Fruit fly (Drosophila melanogaster) whole organism, embryonic: Measurements from ENCODE around the gene CG31638.

ENCODE experiments used
- Ada2b ChIP-seq: fragments of 200-800 bp; sonication (Bioruptor generic); IDR thresholded peaks from 2 replicates; pipeline ENCODE4 v1.3.6; 2022; ENCODE audit warnings: missing biosample characterization, missing genetic modification characterization
- B-H2 ChIP-seq: fragments of 200-800 bp; sonication (Bioruptor generic); optimal IDR thresholded peaks from 2 replicates; lab custom pipeline; 2018; ENCODE audit warnings: missing biosample characterization, mild to moderate bottlenecking, missing genetic modification characterization
- CG10147 ChIP-seq: fragments of 200-800 bp; sonication (Bioruptor generic); optimal IDR thresholded peaks from 2 replicates; lab custom pipeline; 2019; ENCODE audit warnings: missing biosample characterization, mild to moderate bottlenecking, missing genetic modification characterization, moderate library complexity
- CG1024 ChIP-seq: fragments of 200-800 bp; sonication (Bioruptor generic); IDR thresholded peaks from 2 replicates; pipeline ENCODE4 v1.3.6; 2022; ENCODE audit warnings: missing biosample characterization, missing genetic modification characterization
- CG10274 ChIP-seq: fragments of 200-800 bp; sonication (Bioruptor generic); optimal IDR thresholded peaks from 3 replicates; lab custom pipeline; 2017; ENCODE audit warnings: missing biosample characterization, mild to moderate bottlenecking, missing genetic modification characterization
- CG11398 ChIP-seq: fragments of 200-800 bp; sonication (Bioruptor generic); optimal IDR thresholded peaks from 2 replicates; lab custom pipeline; 2016; ENCODE audit warnings: missing biosample characterization, missing genetic modification characterization
- CG11504 ChIP-seq: fragments of 200-800 bp; sonication (Bioruptor generic); optimal IDR thresholded peaks from 3 replicates; lab custom pipeline; 2019; ENCODE audit warnings: missing biosample characterization, mild to moderate bottlenecking, missing genetic modification characterization, moderate library complexity
- CG11723 ChIP-seq: fragments of 200-800 bp; sonication (Bioruptor generic); optimal IDR thresholded peaks from 2 replicates; lab custom pipeline; 2017; ENCODE audit warnings: missing biosample characterization, mild to moderate bottlenecking, missing genetic modification characterization
- CG12942 ChIP-seq: fragments of 200-800 bp; sonication (Bioruptor generic); optimal IDR thresholded peaks from 3 replicates; lab custom pipeline; 2016; ENCODE audit warnings: missing biosample characterization, missing genetic modification characterization
- CG15011 ChIP-seq: fragments of 200-800 bp; sonication (Bioruptor generic); optimal IDR thresholded peaks from 3 replicates; lab custom pipeline; 2018; ENCODE audit warnings: missing biosample characterization, mild to moderate bottlenecking, missing genetic modification characterization
- CG1529 ChIP-seq: fragments of 200-800 bp; sonication (Bioruptor generic); optimal IDR thresholded peaks from 3 replicates; lab custom pipeline; 2018; ENCODE audit warnings: missing biosample characterization, missing genetic modification characterization
- CG31224 ChIP-seq: fragments of 200-800 bp; sonication (Bioruptor generic); IDR thresholded peaks from 2 replicates; pipeline ENCODE4 v1.3.6; 2022; ENCODE audit warnings: missing biosample characterization, missing genetic modification characterization
- CG33213 ChIP-seq: fragments of 200-800 bp; sonication (Bioruptor generic); optimal IDR thresholded peaks from 3 replicates; lab custom pipeline; 2016; ENCODE audit warnings: missing biosample characterization, missing genetic modification characterization
- CG4854 ChIP-seq: fragments of 200-800 bp; sonication (Bioruptor generic); optimal IDR thresholded peaks from 2 replicates; lab custom pipeline; 2016; ENCODE audit warnings: missing biosample characterization, missing genetic modification characterization, inconsistent platforms
- CG7556 ChIP-seq: fragments of 200-800 bp; sonication (Bioruptor generic); optimal IDR thresholded peaks from 2 replicates; lab custom pipeline; 2017; ENCODE audit warnings: missing biosample characterization, mild to moderate bottlenecking, missing genetic modification characterization
- CG8281 ChIP-seq: fragments of 200-800 bp; sonication (Bioruptor generic); optimal IDR thresholded peaks from 2 replicates; lab custom pipeline; 2018; ENCODE audit warnings: missing biosample characterization, mild to moderate bottlenecking, missing genetic modification characterization, moderate library complexity
- CG8924 ChIP-seq: fragments of 200-800 bp; optimal IDR thresholded peaks from 3 replicates; lab custom pipeline; 2019; ENCODE audit warnings: missing biosample characterization, mild to moderate bottlenecking, missing genetic modification characterization, moderate library complexity
- CG9876 ChIP-seq: fragments of 200-800 bp; sonication (Bioruptor generic); optimal IDR thresholded peaks from 2 replicates; lab custom pipeline; 2016; ENCODE audit warnings: missing biosample characterization, missing genetic modification characterization
- Camta ChIP-seq: fragments of 200-800 bp; sonication (Bioruptor generic); optimal IDR thresholded peaks from 2 replicates; lab custom pipeline; 2016; ENCODE audit warnings: missing biosample characterization, missing genetic modification characterization
- Chrac-16 ChIP-seq: fragments of 200-800 bp; sonication (Bioruptor generic); optimal IDR thresholded peaks from 3 replicates; lab custom pipeline; 2016; ENCODE audit warnings: missing biosample characterization, missing genetic modification characterization
- CoRest ChIP-seq: fragments of 200-800 bp; sonication (Bioruptor generic); optimal IDR thresholded peaks from 3 replicates; lab custom pipeline; 2018; ENCODE audit warnings: missing biosample characterization, mild to moderate bottlenecking, missing genetic modification characterization, moderate library complexity
- D19A ChIP-seq: fragments of 200-800 bp; optimal IDR thresholded peaks from 3 replicates; lab custom pipeline; 2019; ENCODE audit warnings: missing biosample characterization, mild to moderate bottlenecking, missing genetic modification characterization, moderate library complexity
- HLH54F ChIP-seq: fragments of 200-800 bp; sonication (Bioruptor generic); optimal IDR thresholded peaks from 3 replicates; lab custom pipeline; 2016; ENCODE audit warnings: missing biosample characterization, missing genetic modification characterization
- Hmr ChIP-seq: fragments of 200-800 bp; sonication (Bioruptor generic); optimal IDR thresholded peaks from 3 replicates; lab custom pipeline; 2017; ENCODE audit warnings: mild to moderate bottlenecking, missing biosample characterization, missing genetic modification reagents, missing genetic modification characterization
- Hr78 ChIP-seq, 2 experiments: fragments of 200-800 bp in 1 of 2; fragments of >200 bp in 1 of 2; sonication (Bioruptor generic) in 1 of 2; optimal IDR thresholded peaks; 2 replicates each; lab custom pipeline; 2017 to 2019; ENCODE audit warnings: missing biosample characterization in 2 of 2, missing genetic modification characterization in 2 of 2, mild to moderate bottlenecking in 1 of 2, moderate library complexity in 1 of 2
- Lhr ChIP-seq: fragments of 200-800 bp; sonication (Bioruptor generic); optimal IDR thresholded peaks from 3 replicates; lab custom pipeline; 2017; ENCODE audit warnings: mild to moderate bottlenecking, missing biosample characterization, missing genetic modification reagents, missing genetic modification characterization
- Lim3 ChIP-seq: fragments of 200-800 bp; sonication (Bioruptor generic); IDR thresholded peaks from 2 replicates; pipeline ENCODE4 v1.3.6; 2022; ENCODE audit warnings: missing biosample characterization, missing genetic modification characterization
- Opbp ChIP-seq: fragments of 200-800 bp; sonication (Bioruptor generic); IDR thresholded peaks from 3 replicates; pipeline ENCODE4 v1.3.6; 2022; ENCODE audit warnings: missing biosample characterization, missing genetic modification characterization; ENCODE audit not compliant: partially characterized antibody
- Pdp1 ChIP-seq, 2 experiments: fragments of 200-800 bp; sonication (Bioruptor generic); optimal IDR thresholded peaks; 3 replicates each; lab custom pipeline; 2016; ENCODE audit warnings: missing biosample characterization in 2 of 2, missing genetic modification characterization in 2 of 2, mild to moderate bottlenecking in 1 of 2, moderate library complexity in 1 of 2
- ac ChIP-seq: fragments of 200-800 bp; sonication (Bioruptor generic); optimal IDR thresholded peaks from 3 replicates; lab custom pipeline; 2017; ENCODE audit warnings: missing biosample characterization, mild to moderate bottlenecking, missing genetic modification characterization
- bsh ChIP-seq, 2 experiments: fragments of 200-800 bp; sonication (Bioruptor generic); optimal IDR thresholded peaks; 2 replicates each; lab custom pipeline; 2017 to 2018; ENCODE audit warnings: mild to moderate bottlenecking in 2 of 2, missing biosample characterization in 2 of 2, missing genetic modification characterization in 2 of 2, moderate library complexity in 1 of 2
- cwo ChIP-seq: fragments of 200-800 bp; sonication (Bioruptor generic); optimal IDR thresholded peaks from 3 replicates; lab custom pipeline; 2017; ENCODE audit warnings: missing biosample characterization, missing genetic modification characterization, mild to moderate bottlenecking, moderate library complexity, missing genetic modification reagents
- dysf ChIP-seq: fragments of 200-800 bp; sonication (Bioruptor generic); IDR thresholded peaks from 3 replicates; pipeline ENCODE4 v1.3.6; 2022; ENCODE audit warnings: missing biosample characterization, missing genetic modification characterization
- gem ChIP-seq: fragments of 200-800 bp; sonication (Bioruptor generic); optimal IDR thresholded peaks from 2 replicates; lab custom pipeline; 2019; ENCODE audit warnings: missing biosample characterization, mild to moderate bottlenecking, missing genetic modification characterization, moderate library complexity
- grn ChIP-seq: fragments of 200-800 bp; sonication (Bioruptor generic); optimal IDR thresholded peaks from 3 replicates; lab custom pipeline; 2017; ENCODE audit warnings: missing biosample characterization, missing genetic modification characterization
- hb ChIP-seq: fragments of 200-800 bp; sonication (Bioruptor generic); IDR thresholded peaks from 3 replicates; pipeline ENCODE4 v1.3.6; 2022; ENCODE audit warnings: missing biosample characterization, missing genetic modification characterization; ENCODE audit not compliant: partially characterized antibody
- hkb ChIP-seq, 2 experiments: fragments of 200-800 bp in 1 of 2; fragments of >200 bp in 1 of 2; sonication (Bioruptor generic) in 1 of 2; IDR thresholded peaks in 1 of 2; optimal IDR thresholded peaks in 1 of 2; 2 replicates each; pipeline versions ENCODE4 v1.3.6 to Lab custom; 2017 to 2022; ENCODE audit warnings: missing biosample characterization in 1 of 2, missing genetic modification characterization in 1 of 2
- mam ChIP-seq: fragments of 200-800 bp; sonication (Bioruptor generic); optimal IDR thresholded peaks from 3 replicates; lab custom pipeline; 2016; ENCODE audit warnings: missing biosample characterization, missing genetic modification characterization
- mirr ChIP-seq: fragments of 200-800 bp; sonication (Bioruptor generic); optimal IDR thresholded peaks from 3 replicates; lab custom pipeline; 2018; ENCODE audit warnings: missing biosample characterization, mild to moderate bottlenecking, missing genetic modification characterization
- nom ChIP-seq: fragments of 200-800 bp; sonication (Bioruptor generic); optimal IDR thresholded peaks from 2 replicates; lab custom pipeline; 2017; ENCODE audit warnings: missing biosample characterization, missing genetic modification characterization, mild to moderate bottlenecking, moderate library complexity, missing genetic modification reagents
- schlank ChIP-seq: fragments of 200-800 bp; sonication (Bioruptor generic); optimal IDR thresholded peaks from 2 replicates; lab custom pipeline; 2018; ENCODE audit warnings: missing biosample characterization, mild to moderate bottlenecking, missing genetic modification characterization
- scrt ChIP-seq: fragments of 200-800 bp; sonication (Bioruptor generic); optimal IDR thresholded peaks from 2 replicates; lab custom pipeline; 2018; ENCODE audit warnings: missing biosample characterization, mild to moderate bottlenecking, missing genetic modification characterization, moderate library complexity
- seq ChIP-seq: fragments of 200-800 bp; sonication (Bioruptor generic); IDR thresholded peaks from 2 replicates; pipeline ENCODE4 v1.3.6; 2022; ENCODE audit warnings: missing biosample characterization, missing genetic modification characterization
- slbo ChIP-seq: fragments of 200-800 bp; sonication (Bioruptor generic); IDR thresholded peaks from 2 replicates; pipeline ENCODE4 v1.3.6; 2022; ENCODE audit warnings: missing biosample characterization, missing genetic modification characterization
- sob ChIP-seq: fragments of 200-800 bp; sonication (Bioruptor generic); IDR thresholded peaks from 2 replicates; pipeline ENCODE4 v1.3.6; 2022; ENCODE audit warnings: missing biosample characterization, missing genetic modification characterization
- tap ChIP-seq: fragments of 200-800 bp; optimal IDR thresholded peaks from 3 replicates; lab custom pipeline; 2019; ENCODE audit warnings: missing biosample characterization, mild to moderate bottlenecking, missing genetic modification characterization, moderate library complexity
- ttk ChIP-seq: fragments of 200-800 bp; sonication (Bioruptor generic); IDR thresholded peaks from 2 replicates; pipeline ENCODE4 v2.1.2; 2022; ENCODE audit warnings: missing biosample characterization, missing genetic modification characterization

CG31638 gene

DNA sequence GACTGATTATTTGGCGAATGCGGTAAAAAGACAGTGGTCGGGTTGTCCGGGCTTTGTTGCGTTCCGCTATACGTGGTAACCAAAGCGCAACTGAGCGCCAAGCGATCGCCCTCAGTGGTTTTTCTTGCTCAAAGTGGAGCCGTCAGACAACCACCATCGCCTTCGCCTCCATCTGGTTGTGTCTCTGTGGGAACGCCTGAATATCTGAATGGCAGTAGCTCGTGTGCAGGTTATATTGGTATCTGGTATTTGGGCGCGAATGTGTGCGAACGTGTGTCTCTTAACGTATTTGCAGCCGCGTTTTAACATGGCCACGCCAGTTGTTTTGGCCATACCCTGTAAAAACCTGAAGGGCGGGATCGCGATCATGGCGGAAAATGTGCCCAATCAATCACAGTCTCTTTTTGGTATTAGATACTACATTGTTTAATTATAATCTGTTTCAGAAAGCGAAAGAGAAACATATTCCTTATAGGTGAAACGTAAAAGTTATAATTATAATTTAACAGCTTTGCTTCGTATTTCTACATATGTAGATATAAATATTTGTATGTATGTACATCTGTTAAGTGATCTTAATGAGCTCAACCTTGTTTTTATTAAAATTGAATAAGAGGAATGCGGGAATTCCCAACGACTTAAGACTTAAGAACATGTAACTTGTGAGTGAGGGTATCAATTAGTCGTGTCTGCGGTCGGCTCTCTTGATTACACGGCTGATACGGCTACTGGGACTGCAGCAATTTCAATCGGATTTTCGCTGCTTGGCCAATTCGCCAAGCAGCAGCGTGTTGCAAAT lies 18.7 kb upstream of the CG31638 start (continued):
- TF ChIP-seq nom (GFP tag; lab: Kevin White, UChicago) (no peak), hb (no peak), B-H2 (GFP tag; lab: Kevin White, UChicago) (no peak), CG11723 (GFP tag; lab: Kevin White, UChicago) (no peak), mam (GFP tag; lab: Kevin White, UChicago) (no peak), CG11504 (tag; lab: Kevin White, UChicago) (peak; percentile 51), Opbp (GFP tag; lab: Robert Waterston, UW) (0 out of 3 replicates have a peak, but pooled peaks have one; percentile 25), CG15011 (GFP tag; lab: Kevin White, UChicago) (no peak), CG10274 (GFP tag; lab: Kevin White, UChicago) (peak; percentile 14), CG12942 (GFP tag; lab: Kevin White, UChicago) (no peak), scrt (GFP tag; lab: Kevin White, UChicago) (no peak), Lim3 (no peak), Lhr (GFP tag; lab: Kevin White, UChicago) (no peak), schlank (tag; lab: Kevin White, UChicago) (no peak), HLH54F (no peak), slbo (0 out of 2 replicates have a peak, but pooled peaks have one; percentile 8), dysf (GFP tag; lab: Robert Waterston, UW) (peak; percentile 20; the same call in 1 of the 3 replicates), CG1529 (GFP tag; lab: Kevin White, UChicago) (no peak), gem (peak; percentile 55), Pdp1 (GFP tag; optimal IDR thresholded peaks at IDR 0.05; lab: Kevin White, UChicago) (no peak), bsh (GFP tag; optimal IDR thresholded peaks at IDR 0.05; lab: Kevin White, UChicago) (no peak), CG9876 (GFP tag; lab: Kevin White, UChicago) (no peak), CG11398 (GFP tag; lab: Kevin White, UChicago) (no peak), ac (GFP tag; lab: Kevin White, UChicago) (no peak), Ada2b (GFP tag; lab: Robert Waterston, UW) (no peak), CG7556 (GFP tag; lab: Kevin White, UChicago) (peak; percentile 8), mirr (GFP tag; lab: Kevin White, UChicago) (peak; percentile 36), Camta (GFP tag; lab: Kevin White, UChicago) (no peak), Hmr (GFP tag; lab: Kevin White, UChicago) (no peak), CG4854 (GFP tag; lab: Kevin White, UChicago) (no peak), CG33213 (GFP tag; lab: Kevin White, UChicago) (no peak), CG8281 (tag; lab: Kevin White, UChicago) (no peak), cwo (peak; percentile 4), ttk (GFP tag; lab: Robert Waterston, UW) (0 out of 2 replicates have a peak, but pooled peaks have one; percentile 4), D19A (peak; percentile 31), Hr78 (GFP tag; optimal IDR thresholded peaks at IDR 0.05; lab: Kevin White, UChicago) (no peak), hkb (optimal IDR thresholded peaks at IDR 0.05; lab: Kevin White, UChicago) (no peak), hkb (GFP tag; IDR thresholded peaks at IDR 0.05; lab: Robert Waterston, UW) (no peak), CG1024 (no peak), tap (tag; lab: Kevin White, UChicago) (no peak), CG10147 (GFP tag; lab: Kevin White, UChicago) (peak; percentile 34), seq (GFP tag; lab: Robert Waterston, UW) (0 out of 2 replicates have a peak, but pooled peaks have one; percentile 18), Chrac-16 (GFP tag; lab: Kevin White, UChicago) (no peak), CG31224 (GFP tag; lab: Robert Waterston, UW) (peak; percentile 80), sob (GFP tag; lab: Robert Waterston, UW) (0 out of 2 replicates have a peak, but pooled peaks have one; percentile 5), CG8924 (tag; lab: Kevin White, UChicago) (no peak), grn (GFP tag; lab: Kevin White, UChicago) (no peak), CoRest (peak; percentile 33)
